Fruit fly (Drosophila melanogaster) whole organism, larva: ENCODE results near the gene Ir94b.

ENCODE experiments used
- noc ChIP-seq: fragments of 200-800 bp; sonication (Bioruptor generic); optimal IDR thresholded peaks from 3 replicates; lab custom pipeline; 2019; ENCODE audit warnings: missing biosample characterization, mild to moderate bottlenecking, missing genetic modification characterization, moderate library complexity

The Ir94b gene

dm6 chr3R:22139113-22139512 lies 22.1 kb upstream of the Ir94b start:
- no peak for TF ChIP-seq noc (tag; lab: Kevin White, UChicago)

DNA sequence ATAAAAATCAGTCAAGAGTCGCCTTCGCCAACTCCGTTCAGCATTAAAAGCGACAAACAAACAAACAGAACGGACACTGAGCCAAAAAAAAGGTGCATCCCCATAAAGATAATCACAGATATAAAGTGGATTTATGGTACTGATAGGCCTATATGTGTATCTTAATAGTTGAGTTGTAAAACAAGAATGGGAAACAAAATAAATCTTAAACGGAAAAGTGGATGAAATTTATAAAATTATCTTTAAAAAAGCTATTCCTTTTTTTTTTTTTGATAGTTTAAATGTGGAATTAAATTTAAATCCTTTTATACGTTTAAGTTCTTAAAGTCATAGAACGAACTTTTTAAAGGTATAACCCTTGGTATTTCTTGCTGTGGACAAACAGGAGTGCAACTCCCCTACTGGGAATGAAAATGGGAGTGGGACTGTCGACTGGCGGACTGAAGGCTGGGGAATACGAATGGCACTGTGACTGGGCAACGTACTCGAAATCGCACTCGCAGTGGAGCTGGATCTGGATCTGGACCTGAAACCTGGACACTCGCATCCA lies 20.0 kb upstream of the Ir94b start:
- TF ChIP-seq noc (tag; lab: Kevin White, UChicago), result no peak

dm6 chr3R:22135503-22135902 lies 18.5 kb upstream of the Ir94b start:
- TF ChIP-seq noc (tag; lab: Kevin White, UChicago), result no peak

- no peak for TF ChIP-seq noc (tag; lab: Kevin White, UChicago)
Measured at dm6 chr3R:22134462-22134861, 17.4 kb upstream of the Ir94b start.

- no peak for TF ChIP-seq noc (tag; lab: Kevin White, UChicago)
Measured at dm6 chr3R:22133337-22134014, 16.4 kb upstream of the Ir94b start, which contains the start of gene SKIP. TSS of gene SKIP (plus strand) at chr3R:22133830.

DNA sequence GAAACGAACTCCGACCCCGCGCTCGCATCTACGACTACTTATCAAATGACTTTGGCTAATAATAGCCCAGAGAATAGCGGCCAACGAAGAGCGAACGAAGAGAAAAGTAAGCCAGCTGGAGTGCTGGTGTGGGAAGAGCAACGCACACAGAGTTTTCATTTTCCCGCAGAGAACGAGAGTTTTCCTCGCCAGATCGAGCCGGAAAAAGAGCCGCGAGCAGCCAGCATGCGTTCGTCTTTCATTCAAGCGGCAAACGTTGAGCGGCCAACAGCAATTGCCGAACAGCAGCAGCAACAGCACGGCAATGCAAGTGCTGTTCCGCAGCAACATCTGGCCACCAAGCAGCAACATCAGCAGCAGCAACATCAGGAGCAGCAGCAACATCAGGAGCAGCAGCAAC lies 7.8 kb upstream of the Ir94b start:
- TF ChIP-seq noc (tag; lab: Kevin White, UChicago), result no peak

- no peak for TF ChIP-seq noc (tag; lab: Kevin White, UChicago)
Measured at dm6 chr3R:22123347-22123746, 6.3 kb upstream of the Ir94b start.

- peak; percentile 75 for TF ChIP-seq noc (tag; lab: Kevin White, UChicago)
Measured at dm6 chr3R:22121220-22121619, 4.2 kb upstream of the Ir94b start.

dm6 chr3R:22119761-22120160 lies 2.7 kb upstream of the Ir94b start, which contains the start of gene CG42390:
TSS of gene CG42390 (plus strand) at chr3R:22120061.
- TF ChIP-seq noc (tag; lab: Kevin White, UChicago), result no peak

DNA sequence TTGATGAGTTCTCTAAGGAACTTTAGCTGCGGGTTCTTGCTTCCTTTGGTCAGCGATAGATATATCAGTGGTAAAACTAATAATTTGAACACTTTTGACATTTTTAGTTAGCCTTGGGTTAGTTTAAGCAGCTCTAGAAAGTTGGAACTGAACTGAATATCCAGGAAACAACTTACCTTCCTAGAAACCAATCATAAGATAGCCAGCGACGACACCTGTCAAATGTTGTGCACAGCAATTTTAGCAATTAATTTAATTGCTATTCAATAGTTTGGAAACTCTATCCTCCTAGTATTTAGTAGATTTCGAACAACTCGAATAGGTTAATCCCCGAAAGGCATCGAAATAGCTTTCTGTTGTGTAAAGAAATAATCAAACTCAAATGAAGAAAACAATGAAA lies 2.3 kb upstream of the Ir94b start, which contains the start of gene Ir94c:
Ir94c (minus strand) TSS at position 101 of the 400 bp plus-strand sequence.
- no peak for TF ChIP-seq noc (tag; lab: Kevin White, UChicago)

DNA sequence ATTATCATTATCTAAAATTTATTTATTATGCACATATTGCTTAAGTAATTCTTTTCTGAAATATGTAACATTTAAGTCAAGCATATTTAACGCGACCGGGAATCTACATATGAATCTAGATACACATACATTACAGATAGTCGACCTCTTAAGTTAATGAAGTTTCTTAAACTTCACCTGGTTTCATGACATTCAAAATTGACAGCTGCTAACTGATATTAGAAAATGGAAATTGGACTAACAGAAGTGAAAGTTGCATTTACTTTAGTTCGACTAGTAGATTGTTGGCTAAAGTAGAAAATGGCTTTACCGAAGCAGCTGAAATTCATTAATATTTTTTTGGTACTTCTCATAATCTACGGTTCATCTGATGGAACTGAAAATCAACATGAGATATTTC lies 3.9 kb downstream of the Ir94b start, which contains the start of gene Ir94a:
Ir94a (plus strand) TSS at position 301 of the 400 bp plus-strand sequence.
- TF ChIP-seq noc (tag; lab: Kevin White, UChicago), result no peak

DNA sequence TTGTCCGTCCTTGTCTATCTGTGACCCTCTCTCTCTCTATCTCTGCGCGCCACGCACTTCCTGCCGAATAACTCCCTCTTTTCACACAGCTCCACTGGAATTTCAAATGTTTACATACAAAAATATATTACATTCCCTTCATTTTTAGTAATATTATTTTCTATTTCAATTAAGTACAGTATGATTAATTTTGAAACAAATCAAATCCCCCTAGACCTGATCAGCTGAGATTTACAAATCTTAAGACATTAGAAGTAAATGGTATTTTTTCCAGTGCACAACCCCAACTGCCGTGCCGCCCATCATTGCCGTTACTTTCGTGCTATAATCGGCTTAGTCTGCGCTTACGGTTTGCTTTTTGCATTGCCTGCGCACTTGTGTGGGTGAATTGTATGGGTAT lies 8.7 kb downstream of the Ir94b start:
- no peak for TF ChIP-seq noc (tag; lab: Kevin White, UChicago)

dm6 chr3R:22103114-22103513 lies 13.9 kb downstream of the Ir94b start, which contains the start of gene CG13407:
TSS of gene CG13407 (plus strand) at chr3R:22103414.
- TF ChIP-seq noc (tag; lab: Kevin White, UChicago), result no peak

DNA sequence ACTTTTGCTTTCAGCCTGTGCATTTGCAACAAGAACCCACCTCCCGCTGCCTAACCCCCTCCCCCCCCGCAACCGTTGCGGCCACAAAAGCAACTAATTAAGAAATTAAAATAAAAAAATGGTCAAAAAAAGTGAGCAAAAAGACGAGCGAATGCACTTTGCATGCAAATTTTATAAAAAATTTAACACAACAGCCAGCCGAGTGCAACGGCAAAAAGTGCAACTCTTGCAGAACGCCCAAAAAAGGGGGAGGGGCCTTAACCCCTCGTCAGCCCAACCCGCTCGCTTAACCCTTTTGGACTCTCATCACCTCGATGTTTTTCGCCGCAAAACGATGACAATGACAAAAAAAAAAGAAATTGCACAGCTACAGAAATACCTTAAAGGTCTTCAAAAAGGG lies 20.2 kb downstream of the Ir94b start:
- no peak for TF ChIP-seq noc (tag; lab: Kevin White, UChicago)

- TF ChIP-seq noc (tag; lab: Kevin White, UChicago), result no peak
Measured at dm6 chr3R:22093950-22094349, 23.1 kb downstream of the Ir94b start.

dm6 chr3R:22086775-22087174 lies 30.3 kb downstream of the Ir94b start, which contains the start of gene BomBc3:
TSS of gene BomBc3 (plus strand) at chr3R:22087075.
- TF ChIP-seq noc (tag; lab: Kevin White, UChicago), result no peak

DNA sequence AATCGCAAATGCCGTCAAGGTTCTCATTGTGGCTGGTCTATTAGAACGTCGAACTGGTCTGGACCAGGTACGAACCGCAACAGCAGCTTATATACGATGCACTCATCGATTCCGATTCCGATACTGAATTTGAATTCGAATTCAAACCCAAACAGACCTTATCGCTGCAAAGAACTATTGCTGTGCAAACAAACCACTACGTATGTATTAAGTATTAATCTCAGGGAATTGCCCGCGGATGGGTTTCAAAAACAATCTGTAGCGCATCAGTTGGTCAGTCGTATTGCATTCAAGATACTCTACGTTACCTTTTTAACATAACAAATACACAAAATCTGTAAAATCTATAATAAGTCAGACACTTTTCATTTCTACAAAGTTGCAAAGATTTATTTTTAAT lies 30.8 kb downstream of the Ir94b start, which contains the start of gene BomT3:
BomT3 (minus strand) TSS at position 101 of the 400 bp plus-strand sequence.
- TF ChIP-seq noc (tag; lab: Kevin White, UChicago), result no peak
